Worm (Caenorhabditis elegans): Measurements from ENCODE around the gene sea-2.

DNA sequence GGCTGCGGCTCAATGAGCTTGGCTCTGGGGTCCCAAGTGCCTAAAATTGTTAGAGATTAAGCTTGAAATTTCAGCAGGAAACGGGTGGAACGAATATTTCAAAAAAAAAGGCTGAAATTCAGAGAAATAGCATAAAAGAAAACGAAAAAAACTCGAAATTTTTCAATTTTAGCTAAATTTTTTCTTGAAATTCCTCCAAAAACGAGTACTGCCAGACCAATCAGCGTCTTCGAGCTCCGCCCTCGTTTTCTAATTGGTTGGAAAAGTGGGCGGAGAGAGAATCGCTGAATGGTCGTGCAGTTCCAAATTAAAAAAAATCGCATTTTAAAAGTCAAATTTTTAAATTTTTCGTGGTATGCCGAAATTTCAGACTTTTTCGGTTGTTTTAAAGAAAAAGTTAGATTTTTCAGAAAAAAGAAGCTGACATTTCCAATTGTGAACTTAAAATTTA, 22.2 kb upstream of the sea-2 start, which contains the start of gene plpp-1.1:
- TF ChIP-seq mdl-1 (tag; optimal IDR thresholded peaks at IDR 0.05) (no peak), egl-27 (tag; optimal IDR thresholded peaks at IDR 0.05) (no peak), nhr-11 (tag; optimal IDR thresholded peaks at IDR 0.05) (no peak), sea-2 (GFP tag; optimal IDR thresholded peaks at IDR 0.05) (no peak), elt-2 (tag; optimal IDR thresholded peaks at IDR 0.05) (no peak), ztf-11 (tag; optimal IDR thresholded peaks at IDR 0.05) (no peak), nhr-28 (tag; optimal IDR thresholded peaks at IDR 0.05) (no peak), ceh-28 (tag; optimal IDR thresholded peaks at IDR 0.05) (no peak), aly-2 (tag; optimal IDR thresholded peaks at IDR 0.05) (no peak), ztf-4 (tag; optimal IDR thresholded peaks at IDR 0.05) (no peak), zag-1 (tag; optimal IDR thresholded peaks at IDR 0.05) (no peak), snpc-4 (tag; optimal IDR thresholded peaks at IDR 0.05) (no peak)
